Worm (Caenorhabditis elegans) whole organism, L4/young adult: ENCODE data around the gene rpoa-1.

Experiments used
- dao-5 ChIP-seq: sonication (generic microtip); optimal IDR thresholded peaks from 2 replicates; lab custom pipeline; 2016; ENCODE audit warnings: missing genotype, missing genetic modification characterization, moderate library complexity, missing compliant biosample characterization
- him-1 ChIP-seq: sonication (generic microtip); optimal IDR thresholded peaks from 2 replicates; lab custom pipeline; 2016; ENCODE audit warnings: missing genotype, missing genetic modification reagents, missing genetic modification characterization, missing compliant biosample characterization

ce11 chrII:13721218-13721617 lies 26.6 kb upstream of the rpoa-1 start, which contains the start of gene sre-46:
- TF ChIP-seq dao-5: no peak
- no peak for TF ChIP-seq him-1 (tag; lab: Kevin White, UChicago)
